Worm (Caenorhabditis elegans) whole organism, L1 larva: ENCODE data around the gene K02G10.15.

Experiments
- elt-2 ChIP-seq: sonication (generic microtip); optimal IDR thresholded peaks from 2 replicates; lab custom pipeline; 2016; ENCODE audit warnings: missing genetic modification characterization, mild to moderate bottlenecking, inconsistent platforms, missing compliant biosample characterization, missing genetic modification reagents
- nhr-28 ChIP-seq: fragments of 150-350 bp; optimal IDR thresholded peaks from 2 replicates; lab custom pipeline; 2014; ENCODE audit warnings: missing biosample characterization, missing genetic modification characterization

Gene K02G10.15

DNA sequence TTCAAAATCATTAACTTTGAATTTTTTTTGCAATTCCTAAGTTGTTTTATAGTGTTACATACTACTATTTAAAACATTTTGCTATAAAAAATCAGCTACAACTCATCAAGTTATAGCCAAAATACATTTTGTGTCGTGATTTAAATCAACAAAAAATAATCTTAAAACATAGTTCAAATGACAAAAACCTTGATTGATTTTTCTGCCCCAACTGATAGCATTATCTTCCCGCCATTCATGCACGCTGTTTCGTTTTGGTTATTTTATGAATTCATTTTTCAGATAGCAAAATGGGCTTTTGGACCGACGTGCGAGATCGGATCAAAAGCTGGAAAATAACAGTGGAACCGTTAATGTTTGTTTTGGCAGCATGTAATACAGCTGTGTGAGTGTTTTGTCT, 50.4 kb downstream of the K02G10.15 start, which contains the start of gene slcr-46.1:
TSS of gene slcr-46.1 (plus strand) at position 274 of the 400 bp plus-strand sequence.
- TF ChIP-seq elt-2 (peak; percentile 24), nhr-28 (tag; lab: Kevin White, UChicago) (no peak)
